Worm (Caenorhabditis elegans) whole organism, L1 larva: ENCODE data around the gene cul-5.

Source experiments
- C04F5.9 ChIP-seq: sonication (generic microtip); optimal IDR thresholded peaks from 2 replicates; lab custom pipeline; 2016; ENCODE audit warnings: missing genetic modification characterization, missing compliant biosample characterization
- alr-1 ChIP-seq: fragments of 200-800 bp; sonication (Bioruptor generic); optimal IDR thresholded peaks from 2 replicates; lab custom pipeline; 2018; ENCODE audit warnings: borderline replicate concordance, mild to moderate bottlenecking, missing genetic modification characterization, missing compliant biosample characterization
- blmp-1 ChIP-seq: fragments of 150-350 bp; optimal IDR thresholded peaks from 2 replicates; lab custom pipeline; 2014; ENCODE audit warnings: missing biosample characterization, missing genetic modification characterization
- ceh-63 ChIP-seq: fragments of 200-800 bp; sonication (Bioruptor generic); optimal IDR thresholded peaks from 2 replicates; lab custom pipeline; 2018; ENCODE audit warnings: mild to moderate bottlenecking, missing genetic modification characterization, missing compliant biosample characterization
- ceh-8 ChIP-seq: fragments of 200-800 bp; sonication (Bioruptor generic); optimal IDR thresholded peaks from 2 replicates; lab custom pipeline; 2018; ENCODE audit warnings: mild to moderate bottlenecking, missing genetic modification characterization, moderate library complexity, missing compliant biosample characterization
- ceh-88 ChIP-seq: fragments of 200-800 bp; sonication (Bioruptor generic); IDR thresholded peaks from 2 replicates; pipeline ENCODE4 v1.3.6; 2022; ENCODE audit warnings: missing genetic modification characterization, missing compliant biosample characterization
- ceh-90 ChIP-seq: sonication (generic microtip); optimal IDR thresholded peaks from 2 replicates; lab custom pipeline; 2016; ENCODE audit warnings: missing genetic modification characterization, missing compliant biosample characterization
- dpl-1 ChIP-seq, 3 experiments: fragments of 150-350 bp in 2 of 3; sonication (generic microtip) in 1 of 3; optimal IDR thresholded peaks; 2 replicates each; lab custom pipeline; 2014 to 2017; ENCODE audit warnings: missing biosample characterization in 3 of 3, missing genetic modification characterization in 3 of 3, missing genetic modification reagents in 3 of 3
- egl-27 ChIP-seq, 2 experiments: fragments of 150-350 bp in 1 of 2; sonication (generic microtip); optimal IDR thresholded peaks; 3 replicates each; lab custom pipeline; 2017 to 2018; ENCODE audit warnings: missing biosample characterization in 2 of 2, missing genetic modification characterization in 2 of 2, missing genetic modification reagents in 2 of 2
- elt-3 ChIP-seq, 6 experiments: fragments of 150-350 bp in 1 of 6; sonication (generic microtip); optimal IDR thresholded peaks; 2 replicates each; lab custom pipeline; 2017 to 2018; ENCODE audit warnings: missing biosample characterization in 6 of 6, missing genetic modification characterization in 6 of 6, inconsistent platforms in 1 of 6
- ets-5 ChIP-seq: fragments of 200-800 bp; sonication (Bioruptor generic); IDR thresholded peaks from 2 replicates; pipeline ENCODE4 v1.3.6; 2022; ENCODE audit warnings: missing genetic modification characterization, missing compliant biosample characterization
- fkh-10 ChIP-seq: sonication (generic microtip); optimal IDR thresholded peaks from 2 replicates; lab custom pipeline; 2017; ENCODE audit warnings: missing biosample characterization, missing genetic modification reagents, missing genetic modification characterization
- fkh-4 ChIP-seq: sonication (generic microtip); optimal IDR thresholded peaks from 2 replicates; lab custom pipeline; 2016; ENCODE audit warnings: missing compliant biosample characterization, missing genetic modification characterization, borderline replicate concordance
- fkh-8 ChIP-seq: sonication (generic microtip); optimal IDR thresholded peaks from 2 replicates; lab custom pipeline; 2016; ENCODE audit warnings: mild to moderate bottlenecking, missing genetic modification characterization, missing compliant biosample characterization
- fos-1 ChIP-seq: fragments of 150-350 bp; optimal IDR thresholded peaks from 2 replicates; lab custom pipeline; 2014; ENCODE audit warnings: missing biosample characterization, missing genetic modification characterization
- grh-1 ChIP-seq: fragments of 200-800 bp; sonication (Bioruptor generic); IDR thresholded peaks from 2 replicates; pipeline ENCODE4 v1.3.6; 2022; ENCODE audit warnings: missing genetic modification reagents, missing genetic modification characterization, missing compliant biosample characterization
- hlh-4 ChIP-seq: sonication (generic microtip); optimal IDR thresholded peaks from 2 replicates; lab custom pipeline; 2016; ENCODE audit warnings: mild to moderate bottlenecking, missing genetic modification characterization, missing compliant biosample characterization
- jun-1 ChIP-seq: fragments of 150-350 bp; optimal IDR thresholded peaks from 2 replicates; lab custom pipeline; 2014; ENCODE audit warnings: missing biosample characterization, missing genetic modification reagents, missing genetic modification characterization
- lin-13 ChIP-seq: fragments of 150-350 bp; optimal IDR thresholded peaks from 2 replicates; lab custom pipeline; 2014; ENCODE audit warnings: missing biosample characterization, missing genetic modification reagents, missing genetic modification characterization
- lin-35 ChIP-seq, 2 experiments: fragments of 150-350 bp; optimal IDR thresholded peaks; 2 replicates each; lab custom pipeline; 2014; ENCODE audit warnings: missing biosample characterization in 2 of 2, missing genetic modification characterization in 2 of 2, missing genetic modification reagents in 2 of 2
- lin-39 ChIP-seq: fragments of 150-350 bp; optimal IDR thresholded peaks from 2 replicates; lab custom pipeline; 2014; ENCODE audit warnings: missing biosample characterization, missing genetic modification reagents, missing genetic modification characterization
- lsy-2 ChIP-seq, 2 experiments: fragments of 150-350 bp; optimal IDR thresholded peaks; 2 replicates each; lab custom pipeline; 2014; ENCODE audit warnings: missing biosample characterization in 2 of 2, missing genetic modification characterization in 2 of 2
- nhr-12 ChIP-seq: sonication (generic microtip); optimal IDR thresholded peaks from 2 replicates; lab custom pipeline; 2017; ENCODE audit warnings: missing biosample characterization, missing genetic modification characterization
- nhr-20 ChIP-seq: sonication (generic microtip); optimal IDR thresholded peaks from 2 replicates; lab custom pipeline; 2016; ENCODE audit warnings: mild to moderate bottlenecking, missing genetic modification characterization, missing compliant biosample characterization
- nhr-237 ChIP-seq: fragments of 150-350 bp; optimal IDR thresholded peaks from 2 replicates; lab custom pipeline; 2014; ENCODE audit warnings: missing biosample characterization, missing genetic modification characterization
- nhr-28 ChIP-seq: fragments of 150-350 bp; optimal IDR thresholded peaks from 2 replicates; lab custom pipeline; 2014; ENCODE audit warnings: missing biosample characterization, missing genetic modification characterization
- nhr-47 ChIP-seq: sonication (generic microtip); optimal IDR thresholded peaks from 2 replicates; lab custom pipeline; 2016; ENCODE audit warnings: mild to moderate bottlenecking, missing genetic modification characterization, moderate library complexity, missing compliant biosample characterization
- nhr-71 ChIP-seq: sonication (generic microtip); optimal IDR thresholded peaks from 2 replicates; lab custom pipeline; 2016; ENCODE audit warnings: mild to moderate bottlenecking, missing genetic modification characterization, moderate library complexity, missing compliant biosample characterization
- nhr-85 ChIP-seq: sonication (generic microtip); peaks from one replicate; lab custom pipeline; 2016; ENCODE audit warnings: missing genetic modification characterization, inconsistent platforms, missing compliant biosample characterization
- nhr-90 ChIP-seq: sonication (generic microtip); optimal IDR thresholded peaks from 2 replicates; lab custom pipeline; 2016; ENCODE audit warnings: mild to moderate bottlenecking, missing genetic modification characterization, missing compliant biosample characterization; ENCODE audit not compliant: poor library complexity
- pag-3 ChIP-seq: sonication (generic microtip); optimal IDR thresholded peaks from 2 replicates; lab custom pipeline; 2017; ENCODE audit warnings: missing genetic modification characterization, mild to moderate bottlenecking, missing compliant biosample characterization, antibody characterized with exemption, borderline replicate concordance; ENCODE audit not compliant: insufficient read depth
- pqm-1 ChIP-seq: sonication (generic microtip); optimal IDR thresholded peaks from 3 replicates; lab custom pipeline; 2017; ENCODE audit warnings: missing biosample characterization, missing genetic modification characterization
- rnt-1 ChIP-seq: sonication (generic microtip); optimal IDR thresholded peaks from 2 replicates; lab custom pipeline; 2016; ENCODE audit warnings: mild to moderate bottlenecking, missing genetic modification characterization, moderate library complexity, missing compliant biosample characterization
- skn-1 ChIP-seq: fragments of 150-350 bp; optimal IDR thresholded peaks from 2 replicates; lab custom pipeline; 2014; ENCODE audit warnings: missing biosample characterization, missing genetic modification characterization
- tlp-1 ChIP-seq: fragments of 150-350 bp; optimal IDR thresholded peaks from 2 replicates; lab custom pipeline; 2014; ENCODE audit warnings: missing biosample characterization, missing genetic modification characterization
- unc-130 ChIP-seq: fragments of 150-350 bp; optimal IDR thresholded peaks from 2 replicates; lab custom pipeline; 2017; ENCODE audit warnings: missing biosample characterization, missing genetic modification characterization, inconsistent platforms
- unc-30 ChIP-seq: sonication (generic microtip); optimal IDR thresholded peaks from 2 replicates; lab custom pipeline; 2017; ENCODE audit warnings: missing biosample characterization, missing genetic modification characterization
- unc-62 ChIP-seq: fragments of 150-350 bp; optimal IDR thresholded peaks from 2 replicates; lab custom pipeline; 2014; ENCODE audit warnings: missing biosample characterization, missing genetic modification reagents, missing genetic modification characterization
- unc-86 ChIP-seq: sonication (generic microtip); optimal IDR thresholded peaks from 2 replicates; lab custom pipeline; 2016; ENCODE audit warnings: missing genetic modification characterization, missing compliant biosample characterization
- zag-1 ChIP-seq: fragments of 150-350 bp; optimal IDR thresholded peaks from 2 replicates; lab custom pipeline; 2014; ENCODE audit warnings: missing biosample characterization, missing genetic modification characterization
- zip-4 ChIP-seq: fragments of 200-800 bp; sonication (Bioruptor generic); optimal IDR thresholded peaks from 2 replicates; lab custom pipeline; 2018; ENCODE audit warnings: mild to moderate bottlenecking, missing genetic modification characterization, moderate library complexity, missing compliant biosample characterization
- ztf-4 ChIP-seq: fragments of 150-350 bp; optimal IDR thresholded peaks from 2 replicates; lab custom pipeline; 2014; ENCODE audit warnings: missing biosample characterization, missing genetic modification characterization

The cul-5 gene

DNA sequence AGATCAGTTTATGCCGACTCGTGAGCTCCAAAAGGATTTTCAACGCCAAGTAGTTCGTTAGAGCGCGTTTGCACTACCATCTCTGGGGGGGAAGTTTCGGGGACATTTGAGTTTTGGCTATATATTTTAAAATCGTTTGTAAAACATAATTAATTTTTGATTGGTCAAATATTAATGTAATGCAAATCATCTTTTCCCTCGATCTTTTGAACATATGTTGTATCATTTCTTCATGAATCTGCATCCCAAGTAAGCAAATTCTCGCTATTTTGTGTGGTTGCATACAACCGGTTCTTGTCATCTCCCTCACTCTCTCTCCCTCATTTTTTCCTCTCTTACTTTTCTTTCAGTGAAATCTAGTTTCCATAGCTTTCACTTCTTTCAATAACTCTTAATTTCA is 1.2 kb upstream of the cul-5 start (continued):
- peak; percentile 85 for TF ChIP-seq fkh-8 (tag; lab: Kevin White, UChicago)
- TF ChIP-seq ceh-90: peak; percentile 35
- no peak for TF ChIP-seq elt-3 (tag; optimal IDR thresholded peaks at IDR 0.05; lab: Kevin White, UChicago)
- no peak for TF ChIP-seq lin-39 (tag; lab: Kevin White, UChicago)
- no peak for TF ChIP-seq fos-1 (tag; lab: Kevin White, UChicago)
- TF ChIP-seq zip-4 (GFP tag; lab: Kevin White, UChicago): no peak
- TF ChIP-seq zag-1: no peak
- TF ChIP-seq unc-62 (GFP tag; lab: Kevin White, UChicago): no peak
- peak; percentile 52 for TF ChIP-seq C04F5.9 (tag; lab: Kevin White, UChicago)
- TF ChIP-seq unc-30: no peak
- TF ChIP-seq blmp-1 (tag; lab: Kevin White, UChicago): peak; percentile 95

ce11 chrV:10182984-10183383 is 3.6 kb downstream of the cul-5 start, which contains the start of gene ZK856.4:
Gene ZK856.4, plus strand, starts transcription at chrV:10183284.
- TF ChIP-seq hlh-4 (tag; lab: Kevin White, UChicago) (no peak), pag-3 (tag; lab: Kevin White, UChicago) (no peak), ets-5 (GFP tag; lab: Robert Waterston, UW) (no peak), jun-1 (no peak), nhr-237 (no peak), lin-13 (GFP tag; lab: Kevin White, UChicago) (no peak), nhr-90 (tag; lab: Kevin White, UChicago) (no peak), tlp-1 (tag; lab: Kevin White, UChicago) (no peak), lin-35 (GFP tag; optimal IDR thresholded peaks at IDR 0.05; lab: Kevin White, UChicago) (no peak), ceh-88 (no peak), unc-130 (tag; lab: Kevin White, UChicago) (no peak), nhr-85 (tag; lab: Kevin White, UChicago) (no peak), fkh-4 (no peak), skn-1 (tag; lab: Kevin White, UChicago) (no peak), C04F5.9 (tag; lab: Kevin White, UChicago) (no peak), alr-1 (tag; lab: Kevin White, UChicago) (no peak), lsy-2 (tag; optimal IDR thresholded peaks at IDR 0.05; lab: Kevin White, UChicago) (no peak), fkh-10 (no peak), zag-1 (no peak)

- TF ChIP-seq nhr-12 (no peak), ceh-63 (GFP tag; lab: Kevin White, UChicago) (no peak), ceh-8 (GFP tag; lab: Kevin White, UChicago) (no peak), fos-1 (tag; lab: Kevin White, UChicago) (no peak), nhr-28 (tag; lab: Kevin White, UChicago) (no peak)
Measured at ce11 chrV:10183810-10184209, 4.5 kb downstream of the cul-5 start.

- no peak for TF ChIP-seq ceh-63 (GFP tag; lab: Kevin White, UChicago)
- TF ChIP-seq ztf-4 (tag; lab: Kevin White, UChicago): no peak
- TF ChIP-seq dpl-1 (GFP tag; optimal IDR thresholded peaks at IDR 0.05; lab: Kevin White, UChicago): no peak
- no peak for TF ChIP-seq jun-1
- no peak for TF ChIP-seq zip-4 (GFP tag; lab: Kevin White, UChicago)
- no peak for TF ChIP-seq unc-86 (tag; lab: Kevin White, UChicago)
- TF ChIP-seq grh-1: no peak
- no peak for TF ChIP-seq egl-27 (tag; optimal IDR thresholded peaks at IDR 0.05; lab: Kevin White, UChicago)
- TF ChIP-seq nhr-71: no peak
- TF ChIP-seq nhr-20 (tag; lab: Kevin White, UChicago): no peak
- no peak for TF ChIP-seq nhr-90 (tag; lab: Kevin White, UChicago)
- no peak for TF ChIP-seq lsy-2 (tag; optimal IDR thresholded peaks at IDR 0.05; lab: Kevin White, UChicago)
- TF ChIP-seq nhr-47 (tag; lab: Kevin White, UChicago): no peak
- TF ChIP-seq fos-1 (tag; lab: Kevin White, UChicago): no peak
- TF ChIP-seq pqm-1: no peak
- TF ChIP-seq rnt-1: no peak
Measured at ce11 chrV:10185719-10186118, 6.4 kb downstream of the cul-5 start, which contains the start of gene ZK856.18. Gene ZK856.18, minus strand, starts transcription at chrV:10186007.
